Worm (Caenorhabditis elegans) whole organism, early embryonic: ENCODE data around the gene T02H6.8.

Experiments used
- B0310.2 ChIP-seq: sonication (generic microtip); optimal IDR thresholded peaks from 2 replicates; lab custom pipeline; 2016; ENCODE audit warnings: mild to moderate bottlenecking, missing genetic modification characterization, missing compliant biosample characterization
- F13C5.2 ChIP-seq: sonication (generic microtip); optimal IDR thresholded peaks from 2 replicates; lab custom pipeline; 2017; ENCODE audit warnings: mild to moderate bottlenecking, missing genetic modification characterization, inconsistent platforms, missing compliant biosample characterization
- aly-1 ChIP-seq: sonication (generic microtip); optimal IDR thresholded peaks from 2 replicates; lab custom pipeline; 2016; ENCODE audit warnings: missing genetic modification characterization, missing compliant biosample characterization
- ama-1 ChIP-seq: fragments of 150-350 bp; optimal IDR thresholded peaks from 2 replicates; lab custom pipeline; 2014
- ceh-13 ChIP-seq: fragments of 200-800 bp; sonication (Bioruptor generic); optimal IDR thresholded peaks from 2 replicates; lab custom pipeline; 2018; ENCODE audit warnings: mild to moderate bottlenecking, missing genetic modification characterization, missing compliant biosample characterization
- ceh-36 ChIP-seq: sonication (generic microtip); optimal IDR thresholded peaks from 2 replicates; lab custom pipeline; 2016; ENCODE audit warnings: missing genetic modification characterization, inconsistent platforms, missing compliant biosample characterization
- ets-7 ChIP-seq: sonication (generic microtip); optimal IDR thresholded peaks from 2 replicates; lab custom pipeline; 2016; ENCODE audit warnings: missing genotype, missing genetic modification characterization, missing compliant biosample characterization
- flt-1 ChIP-seq: fragments of 200-800 bp; sonication (Bioruptor generic); IDR thresholded peaks from 2 replicates; pipeline ENCODE4 v1.3.6; 2022; ENCODE audit warnings: missing genetic modification characterization, missing compliant biosample characterization
- hmbx-1 ChIP-seq: sonication (generic microtip); optimal IDR thresholded peaks from 2 replicates; lab custom pipeline; 2016; ENCODE audit warnings: mild to moderate bottlenecking, missing genetic modification characterization, missing compliant biosample characterization
- hmg-4 ChIP-seq: fragments of 200-800 bp; sonication (Bioruptor generic); optimal IDR thresholded peaks from 2 replicates; lab custom pipeline; 2018; ENCODE audit warnings: mild to moderate bottlenecking, missing genetic modification characterization, missing compliant biosample characterization
- hnd-1 ChIP-seq: sonication (generic microtip); optimal IDR thresholded peaks from 2 replicates; lab custom pipeline; 2016; ENCODE audit warnings: missing genetic modification characterization, missing compliant biosample characterization
- pes-1 ChIP-seq: fragments of 200-800 bp; sonication (Bioruptor generic); IDR thresholded peaks from 2 replicates; pipeline ENCODE4 v1.3.6; 2022; ENCODE audit warnings: missing genetic modification reagents, missing genetic modification characterization, missing compliant biosample characterization
- scrt-1 ChIP-seq: fragments of 200-800 bp; sonication (Bioruptor generic); IDR thresholded peaks from 2 replicates; pipeline ENCODE4 v1.3.6; 2022; ENCODE audit warnings: missing genetic modification characterization, missing compliant biosample characterization
- sea-1 ChIP-seq: fragments of 200-800 bp; sonication (Bioruptor generic); conservative IDR thresholded peaks from 2 replicates; pipeline ENCODE4 v1.3.6; 2022; ENCODE audit warnings: missing genetic modification characterization, missing compliant biosample characterization
- tbx-11 ChIP-seq: fragments of 200-800 bp; sonication (Bioruptor generic); IDR thresholded peaks from 2 replicates; pipeline ENCODE4 v1.3.6; 2022; ENCODE audit warnings: missing genetic modification characterization, missing compliant biosample characterization
- tbx-37 ChIP-seq: fragments of 200-800 bp; sonication (Bioruptor generic); conservative IDR thresholded peaks from 2 replicates; pipeline ENCODE4 v1.3.6; 2022; ENCODE audit warnings: missing genetic modification reagents, missing genetic modification characterization, missing compliant biosample characterization
- tra-4 ChIP-seq: sonication (generic microtip); optimal IDR thresholded peaks from 2 replicates; lab custom pipeline; 2017; ENCODE audit warnings: missing genetic modification characterization, missing compliant biosample characterization

Gene T02H6.8

DNA sequence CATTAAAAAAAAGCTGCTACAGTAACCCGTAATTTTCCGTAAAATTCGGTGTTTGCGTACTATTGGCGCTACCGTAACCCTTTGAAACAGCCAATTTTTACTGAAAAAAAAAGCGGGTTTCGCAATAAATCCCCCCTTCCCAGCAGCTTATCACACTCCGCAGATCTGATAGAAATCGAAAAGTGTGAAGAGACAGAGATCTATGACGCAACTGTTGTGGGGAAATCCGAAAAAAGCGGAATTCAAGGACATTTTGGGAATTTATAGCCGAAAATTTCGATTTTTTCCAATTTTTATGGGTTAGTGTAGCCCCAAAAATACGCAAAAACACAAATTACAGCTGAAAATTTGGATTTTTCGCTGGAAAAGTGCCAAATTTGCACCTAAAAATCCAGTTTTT lies 41.3 kb downstream of the T02H6.8 start:
- TF ChIP-seq F13C5.2 (tag; lab: Kevin White, UChicago), result no peak
- no peak for TF ChIP-seq sea-1 (GFP tag; lab: Robert Waterston, UW)
- no peak for TF ChIP-seq ceh-36 (tag; lab: Kevin White, UChicago)
- TF ChIP-seq ets-7 (tag; lab: Kevin White, UChicago), result no peak
- no peak for TF ChIP-seq scrt-1 (GFP tag; lab: Robert Waterston, UW)
- TF ChIP-seq aly-1 (tag; lab: Kevin White, UChicago), result no peak
- TF ChIP-seq tra-4 (tag; lab: Kevin White, UChicago), result no peak
- TF ChIP-seq hnd-1 (tag; lab: Kevin White, UChicago), result no peak
- no peak for TF ChIP-seq B0310.2 (tag; lab: Kevin White, UChicago)
- TF ChIP-seq flt-1 (GFP tag; lab: Robert Waterston, UW), result no peak
- TF ChIP-seq tbx-37 (GFP tag; lab: Robert Waterston, UW), result no peak

DNA sequence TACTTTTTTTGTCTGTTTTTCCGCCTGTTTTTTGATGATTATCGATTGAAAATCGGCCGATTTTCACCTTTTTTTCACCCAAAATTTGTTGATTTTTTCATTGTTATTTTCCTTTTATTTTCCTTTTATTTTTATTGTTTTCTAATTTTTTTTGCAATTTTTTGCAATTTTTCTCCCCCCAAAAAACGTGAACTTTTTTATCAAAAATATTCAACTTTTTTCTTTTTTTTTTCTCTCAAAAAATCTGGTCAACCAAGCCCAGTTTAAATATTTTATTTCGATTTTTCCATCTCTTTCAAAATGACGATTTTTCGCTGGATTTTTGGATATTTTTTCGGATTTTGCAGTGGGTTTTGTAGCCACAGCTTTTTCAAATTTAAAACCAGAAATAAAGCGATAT lies 42.9 kb downstream of the T02H6.8 start, which contains the start of gene rfip-2:
Gene rfip-2 (plus strand): TSS at position 301 of the 400 bp plus-strand sequence.
- TF ChIP-seq hmbx-1 (tag; lab: Kevin White, UChicago) (no peak), scrt-1 (GFP tag; lab: Robert Waterston, UW) (no peak), B0310.2 (tag; lab: Kevin White, UChicago) (no peak), ets-7 (tag; lab: Kevin White, UChicago) (no peak), tra-4 (tag; lab: Kevin White, UChicago) (no peak), hnd-1 (tag; lab: Kevin White, UChicago) (no peak), ceh-36 (tag; lab: Kevin White, UChicago) (no peak), tbx-37 (GFP tag; lab: Robert Waterston, UW) (no peak), aly-1 (tag; lab: Kevin White, UChicago) (no peak), pes-1 (GFP tag; lab: Robert Waterston, UW) (no peak), tbx-11 (GFP tag; lab: Robert Waterston, UW) (no peak), ama-1 (lab: Kevin White, UChicago) (no peak), ceh-13 (GFP tag; lab: Kevin White, UChicago) (no peak), F13C5.2 (tag; lab: Kevin White, UChicago) (no peak)

DNA sequence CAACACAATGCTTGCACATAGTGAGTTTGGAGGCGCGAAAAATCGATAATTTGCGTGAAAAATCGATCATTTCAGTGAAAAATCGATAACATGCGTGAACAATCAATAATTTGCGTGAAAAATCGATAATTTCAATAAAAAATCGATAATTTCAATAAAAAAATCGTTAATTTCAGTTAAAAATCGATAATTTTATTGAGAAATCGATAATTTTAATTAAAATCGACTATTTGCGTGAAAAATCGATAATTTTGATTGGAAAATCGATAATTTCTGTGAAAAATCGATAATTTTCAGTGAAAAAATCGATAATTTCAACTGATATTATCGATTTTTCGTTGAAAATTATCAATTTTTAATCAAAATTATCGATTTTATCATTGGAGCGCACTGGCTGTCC lies 43.4 kb downstream of the T02H6.8 start:
- TF ChIP-seq scrt-1 (GFP tag; lab: Robert Waterston, UW), result no peak
- TF ChIP-seq sea-1 (GFP tag; lab: Robert Waterston, UW), result no peak
- no peak for TF ChIP-seq pes-1 (GFP tag; lab: Robert Waterston, UW)
- no peak for TF ChIP-seq ama-1 (lab: Kevin White, UChicago)
- no peak for TF ChIP-seq tra-4 (tag; lab: Kevin White, UChicago)
- TF ChIP-seq hmg-4 (GFP tag; lab: Kevin White, UChicago), result no peak
- no peak for TF ChIP-seq hmbx-1 (tag; lab: Kevin White, UChicago)
- TF ChIP-seq flt-1 (GFP tag; lab: Robert Waterston, UW), result no peak
- no peak for TF ChIP-seq ets-7 (tag; lab: Kevin White, UChicago)
- TF ChIP-seq tbx-37 (GFP tag; lab: Robert Waterston, UW), result no peak

DNA sequence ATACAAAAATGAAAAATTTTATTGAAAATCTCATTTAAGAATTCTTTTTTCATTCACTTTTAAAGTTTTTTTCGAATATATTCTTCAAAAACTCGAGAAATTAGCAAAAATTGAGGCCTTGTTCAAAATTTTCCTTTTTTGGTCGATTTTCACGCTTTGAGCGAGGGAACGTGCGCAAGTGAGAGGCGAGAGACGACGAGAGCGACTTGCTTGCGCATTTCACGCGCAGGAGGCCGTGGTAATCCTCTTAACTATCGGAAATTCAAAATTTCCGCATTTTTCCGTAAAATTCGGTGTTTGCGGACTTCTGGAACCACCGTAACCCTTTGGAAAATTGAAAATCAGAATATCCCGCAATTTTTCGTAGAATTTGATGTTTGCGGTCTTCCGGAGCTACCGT lies 49.3 kb downstream of the T02H6.8 start:
- TF ChIP-seq scrt-1 (GFP tag; lab: Robert Waterston, UW), result no peak
- TF ChIP-seq hmg-4 (GFP tag; lab: Kevin White, UChicago), result no peak
- no peak for TF ChIP-seq hmbx-1 (tag; lab: Kevin White, UChicago)
- TF ChIP-seq ama-1 (lab: Kevin White, UChicago), result no peak
- TF ChIP-seq F13C5.2 (tag; lab: Kevin White, UChicago), result no peak
- TF ChIP-seq aly-1 (tag; lab: Kevin White, UChicago), result no peak
- TF ChIP-seq sea-1 (GFP tag; lab: Robert Waterston, UW), result no peak
- no peak for TF ChIP-seq ceh-13 (GFP tag; lab: Kevin White, UChicago)
- no peak for TF ChIP-seq flt-1 (GFP tag; lab: Robert Waterston, UW)
- TF ChIP-seq ets-7 (tag; lab: Kevin White, UChicago), result no peak
- TF ChIP-seq tbx-11 (GFP tag; lab: Robert Waterston, UW), result no peak
- no peak for TF ChIP-seq tbx-37 (GFP tag; lab: Robert Waterston, UW)
- no peak for TF ChIP-seq hnd-1 (tag; lab: Kevin White, UChicago)
- no peak for TF ChIP-seq pes-1 (GFP tag; lab: Robert Waterston, UW)
- no peak for TF ChIP-seq tra-4 (tag; lab: Kevin White, UChicago)
- TF ChIP-seq ceh-36 (tag; lab: Kevin White, UChicago), result no peak
- no peak for TF ChIP-seq B0310.2 (tag; lab: Kevin White, UChicago)
